Worm (Caenorhabditis elegans) whole organism, dauer: ENCODE results near the gene C10C6.13.

Experiments
- unc-62 ChIP-seq: sonication (generic microtip); optimal IDR thresholded peaks from 2 replicates; lab custom pipeline; 2017; ENCODE audit warnings: missing biosample characterization, missing genetic modification reagents, missing genetic modification characterization

The C10C6.13 gene

ce11 chrIV:11421696-11422095, 47.9 kb downstream of the C10C6.13 start, which contains the start of gene F22B3.7:
F22B3.7 (minus strand) TSS chrIV:11421796.
- TF ChIP-seq unc-62 (GFP tag; lab: Kevin White, UChicago), result no peak
